Fruit fly (Drosophila melanogaster): ENCODE data around the gene Hira.
A peak's percentile ranks its signal among the peaks of the same experiment; 100 is the strongest.

The Hira gene

dm6 chrX:7691947-7692739, 29.8 kb upstream of the Hira start (continued):
- TF ChIP-seq CG31441 (GFP tag; IDR thresholded peaks at IDR 0.05): peak; percentile 80
- TF ChIP-seq Antp (GFP tag; optimal IDR thresholded peaks at IDR 0.05): peak; percentile 54
- TF ChIP-seq Doc3 (GFP tag; IDR thresholded peaks at IDR 0.05; ENCODE audit: partially characterized antibody): peak; percentile 27; the same call in 1 of the 3 replicates
- peak; percentile 78 for TF ChIP-seq sd (tag; optimal IDR thresholded peaks at IDR 0.05)
- TF ChIP-seq CG11456 (GFP tag; IDR thresholded peaks at IDR 0.05): peak; percentile 57; the same call in 1 of the 3 replicates
- TF ChIP-seq CG9215 (GFP tag; IDR thresholded peaks at IDR 0.05): peak; percentile 13; the same call in 1 of the 2 replicates
- peak; percentile 53 for TF ChIP-seq Chrac-16 (GFP tag; optimal IDR thresholded peaks at IDR 0.05)
- TF ChIP-seq CG7556 (GFP tag; optimal IDR thresholded peaks at IDR 0.05): peak; percentile 88
- no peak for TF ChIP-seq pzg (GFP tag; optimal IDR thresholded peaks at IDR 0.05)
- peak; percentile 36 for TF ChIP-seq Myb (GFP tag; optimal IDR thresholded peaks at IDR 0.05)
- peak; percentile 30 for TF ChIP-seq cato (GFP tag; optimal IDR thresholded peaks at IDR 0.05; ENCODE audit: borderline replicate concordance)
- TF ChIP-seq fd102C (GFP tag; optimal IDR thresholded peaks at IDR 0.05): no peak
- no peak for TF ChIP-seq Dfd (GFP tag; optimal IDR thresholded peaks at IDR 0.05)
- TF ChIP-seq CG43689 (GFP tag; IDR thresholded peaks at IDR 0.05): no peak
- TF ChIP-seq CG17912 (GFP tag; optimal IDR thresholded peaks at IDR 0.05): no peak
- peak; percentile 84 for TF ChIP-seq fu2 (GFP tag; optimal IDR thresholded peaks at IDR 0.05)
- 0 out of 2 replicates have a peak, but pooled peaks have one; percentile 6 for TF ChIP-seq ap (GFP tag; IDR thresholded peaks at IDR 0.05)
- no peak for TF ChIP-seq CG7963 (GFP tag; IDR thresholded peaks at IDR 0.05; ENCODE audit: partially characterized antibody)
- TF ChIP-seq CG16779 (GFP tag; IDR thresholded peaks at IDR 0.05): 0 out of 2 replicates have a peak, but pooled peaks have one; percentile 17
- TF ChIP-seq CG4617 (GFP tag; optimal IDR thresholded peaks at IDR 0.05; ENCODE audit: borderline replicate concordance): no peak
- TF ChIP-seq CG9817 (tag; optimal IDR thresholded peaks at IDR 0.05): peak; percentile 68
- TF ChIP-seq CG17568 (GFP tag; optimal IDR thresholded peaks at IDR 0.05): no peak
- TF ChIP-seq bowl (GFP tag; IDR thresholded peaks at IDR 0.05): no peak
- TF ChIP-seq CG10979 (tag; optimal IDR thresholded peaks at IDR 0.05): peak; percentile 60
- TF ChIP-seq dmrt99B (tag; optimal IDR thresholded peaks at IDR 0.05): peak; percentile 92
- TF ChIP-seq CG8765 (GFP tag; IDR thresholded peaks at IDR 0.05): peak; percentile 41; the same call in 1 of the 2 replicates
- TF ChIP-seq CG17385 (GFP tag; optimal IDR thresholded peaks at IDR 0.05): peak; percentile 24
- no peak for TF ChIP-seq Lpt (GFP tag; optimal IDR thresholded peaks at IDR 0.05)
- TF ChIP-seq CG2129 (GFP tag; IDR thresholded peaks at IDR 0.05; ENCODE audit: partially characterized antibody): no peak
- no peak for TF ChIP-seq CG10321 (GFP tag; IDR thresholded peaks at IDR 0.05)
- peak; percentile 22 for TF ChIP-seq trh (GFP tag; optimal IDR thresholded peaks at IDR 0.05)
- TF ChIP-seq hb (GFP tag; IDR thresholded peaks at IDR 0.05; ENCODE audit: partially characterized antibody): no peak
- TF ChIP-seq toy (GFP tag; IDR thresholded peaks at IDR 0.05): no peak
- TF ChIP-seq dm (GFP tag; optimal IDR thresholded peaks at IDR 0.05): peak; percentile 35
- TF ChIP-seq CG12659 (GFP tag; optimal IDR thresholded peaks at IDR 0.05): peak; percentile 77
- peak; percentile 97 for TF ChIP-seq nom (GFP tag; optimal IDR thresholded peaks at IDR 0.05)
- no peak for TF ChIP-seq exex (tag; optimal IDR thresholded peaks at IDR 0.05)
- no peak for TF ChIP-seq bigmax (GFP tag; optimal IDR thresholded peaks at IDR 0.05)
- TF ChIP-seq Ets65A (GFP tag): peak; percentile 94
- TF ChIP-seq psq (GFP tag; optimal IDR thresholded peaks at IDR 0.05): no peak
- TF ChIP-seq ci (GFP tag; IDR thresholded peaks at IDR 0.05): peak; percentile 75
- TF ChIP-seq sim (GFP tag; IDR thresholded peaks at IDR 0.05): no peak
- peak; percentile 56 for TF ChIP-seq eyg (GFP tag; optimal IDR thresholded peaks at IDR 0.05)
- TF ChIP-seq CG11504 (tag; optimal IDR thresholded peaks at IDR 0.05): peak; percentile 73
- peak; percentile 25 for TF ChIP-seq Sry-δ (GFP tag; optimal IDR thresholded peaks at IDR 0.05)
- peak; percentile 59 for TF ChIP-seq en (GFP tag; optimal IDR thresholded peaks at IDR 0.05)
- TF ChIP-seq danr (GFP tag; IDR thresholded peaks at IDR 0.05): 0 out of 2 replicates have a peak, but pooled peaks have one; percentile 8
- peak; percentile 50 for TF ChIP-seq CG11723 (GFP tag; optimal IDR thresholded peaks at IDR 0.05)
- TF ChIP-seq Dek (tag; optimal IDR thresholded peaks at IDR 0.05): peak; percentile 83
